Worm (Caenorhabditis elegans) whole organism, mixed stage, embryonic: ENCODE measurements around the gene aak-1.

Source experiments
- M03D4.4 ChIP-seq: sonication (generic microtip); optimal IDR thresholded peaks from 2 replicates; lab custom pipeline; 2017; ENCODE audit warnings: mild to moderate bottlenecking, missing genetic modification characterization, missing compliant biosample characterization
- bed-3 ChIP-seq: fragments of 200-800 bp; sonication (Bioruptor generic); optimal IDR thresholded peaks from 3 replicates; lab custom pipeline; 2018; ENCODE audit warnings: mild to moderate bottlenecking, missing genetic modification characterization, moderate library complexity, missing compliant biosample characterization
- blmp-1 ChIP-seq: fragments of 150-350 bp; optimal IDR thresholded peaks from 2 replicates; lab custom pipeline; 2014; ENCODE audit warnings: missing biosample characterization, missing genetic modification characterization
- ceh-39 ChIP-seq: fragments of 150-350 bp; optimal IDR thresholded peaks from 2 replicates; lab custom pipeline; 2014; ENCODE audit warnings: missing biosample characterization, missing genetic modification characterization
- ceh-43 ChIP-seq: fragments of 200-800 bp; sonication (Bioruptor generic); optimal IDR thresholded peaks from 2 replicates; lab custom pipeline; 2018; ENCODE audit warnings: mild to moderate bottlenecking, missing genetic modification characterization, moderate library complexity, missing compliant biosample characterization
- ceh-83 ChIP-seq: fragments of 200-800 bp; sonication (Bioruptor generic); optimal IDR thresholded peaks from 2 replicates; lab custom pipeline; 2018; ENCODE audit warnings: mild to moderate bottlenecking, missing genetic modification characterization, missing compliant biosample characterization
- ces-1 ChIP-seq: fragments of 150-350 bp; optimal IDR thresholded peaks from 2 replicates; lab custom pipeline; 2014; ENCODE audit warnings: missing biosample characterization, missing genetic modification reagents, missing genetic modification characterization
- cnd-1 ChIP-seq: fragments of 200-800 bp; sonication (Bioruptor generic); optimal IDR thresholded peaks from 2 replicates; lab custom pipeline; 2018; ENCODE audit warnings: mild to moderate bottlenecking, missing genetic modification characterization, missing compliant biosample characterization
- drap-1 ChIP-seq: fragments of 200-800 bp; sonication (Bioruptor generic); optimal IDR thresholded peaks from 3 replicates; lab custom pipeline; 2018; ENCODE audit warnings: mild to moderate bottlenecking, missing genetic modification characterization, missing compliant biosample characterization
- elt-1 ChIP-seq: sonication (generic microtip); optimal IDR thresholded peaks from 2 replicates; lab custom pipeline; 2017; ENCODE audit warnings: missing genetic modification characterization, mild to moderate bottlenecking, missing compliant biosample characterization, antibody characterized with exemption, moderate library complexity, borderline replicate concordance; ENCODE audit not compliant: insufficient read depth
- elt-3 ChIP-seq: fragments of 150-350 bp; optimal IDR thresholded peaks from 2 replicates; lab custom pipeline; 2014; ENCODE audit warnings: missing biosample characterization, missing genetic modification characterization
- flh-1 ChIP-seq: fragments of 200-800 bp; sonication (Bioruptor generic); optimal IDR thresholded peaks from 2 replicates; lab custom pipeline; 2018; ENCODE audit warnings: mild to moderate bottlenecking, missing genetic modification characterization, moderate library complexity, missing compliant biosample characterization
- ham-2 ChIP-seq: fragments of 200-800 bp; sonication (Bioruptor generic); optimal IDR thresholded peaks from 2 replicates; lab custom pipeline; 2018; ENCODE audit warnings: mild to moderate bottlenecking, missing genetic modification characterization, missing compliant biosample characterization
- hlh-1 ChIP-seq: fragments of 150-350 bp; optimal IDR thresholded peaks from 2 replicates; lab custom pipeline; 2014; ENCODE audit warnings: missing biosample characterization, missing genetic modification reagents, missing genetic modification characterization
- lin-13 ChIP-seq: fragments of 150-350 bp; optimal IDR thresholded peaks from 2 replicates; lab custom pipeline; 2014; ENCODE audit warnings: missing biosample characterization, missing genetic modification characterization
- lin-32 ChIP-seq: fragments of 200-800 bp; sonication (Bioruptor generic); optimal IDR thresholded peaks from 2 replicates; lab custom pipeline; 2018; ENCODE audit warnings: mild to moderate bottlenecking, missing genetic modification characterization, missing compliant biosample characterization
- lsy-2 ChIP-seq: fragments of 150-350 bp; optimal IDR thresholded peaks from 2 replicates; lab custom pipeline; 2014; ENCODE audit warnings: missing biosample characterization, missing genetic modification characterization
- mab-5 ChIP-seq: fragments of 150-350 bp; optimal IDR thresholded peaks from 2 replicates; lab custom pipeline; 2014; ENCODE audit warnings: missing biosample characterization, missing genetic modification characterization
- mep-1 ChIP-seq: fragments of 150-350 bp; optimal IDR thresholded peaks from 2 replicates; lab custom pipeline; 2017; ENCODE audit warnings: missing biosample characterization, missing genetic modification reagents, missing genetic modification characterization, inconsistent platforms
- mls-2 ChIP-seq: sonication (generic microtip); optimal IDR thresholded peaks from 2 replicates; lab custom pipeline; 2016; ENCODE audit warnings: mild to moderate bottlenecking, missing genetic modification characterization, moderate library complexity, missing compliant biosample characterization
- nhr-12 ChIP-seq: fragments of 150-350 bp; optimal IDR thresholded peaks from 2 replicates; lab custom pipeline; 2014; ENCODE audit warnings: missing biosample characterization, missing genetic modification characterization
- nhr-2 ChIP-seq: fragments of 150-350 bp; optimal IDR thresholded peaks from 2 replicates; lab custom pipeline; 2014; ENCODE audit warnings: missing biosample characterization, missing genetic modification characterization
- nhr-237 ChIP-seq: fragments of 150-350 bp; optimal IDR thresholded peaks from 2 replicates; lab custom pipeline; 2014; ENCODE audit warnings: missing biosample characterization, missing genetic modification characterization
- nhr-28 ChIP-seq: fragments of 150-350 bp; optimal IDR thresholded peaks from 2 replicates; lab custom pipeline; 2014; ENCODE audit warnings: missing biosample characterization, missing genetic modification characterization
- nhr-76 ChIP-seq: sonication (generic microtip); optimal IDR thresholded peaks from 2 replicates; lab custom pipeline; 2017; ENCODE audit warnings: missing biosample characterization, missing genetic modification characterization
- pha-4 ChIP-seq: fragments of 150-350 bp; optimal IDR thresholded peaks from 2 replicates; lab custom pipeline; 2018; ENCODE audit warnings: missing biosample characterization, missing genetic modification reagents, missing genetic modification characterization
- sem-2 ChIP-seq: fragments of 200-800 bp; sonication (Bioruptor generic); optimal IDR thresholded peaks from 2 replicates; lab custom pipeline; 2018; ENCODE audit warnings: mild to moderate bottlenecking, missing genetic modification characterization, missing compliant biosample characterization
- snpc-4 ChIP-seq: fragments of 150-350 bp; optimal IDR thresholded peaks from 2 replicates; lab custom pipeline; 2014; ENCODE audit warnings: missing biosample characterization, missing genetic modification characterization
- sptf-1 ChIP-seq: sonication (generic microtip); optimal IDR thresholded peaks from 2 replicates; lab custom pipeline; 2017; ENCODE audit warnings: mild to moderate bottlenecking, missing genetic modification characterization, moderate library complexity, missing compliant biosample characterization
- tbx-8 ChIP-seq: fragments of 200-800 bp; sonication (Bioruptor generic); optimal IDR thresholded peaks from 2 replicates; lab custom pipeline; 2018; ENCODE audit warnings: mild to moderate bottlenecking, missing genetic modification characterization, moderate library complexity, missing compliant biosample characterization
- unc-120 ChIP-seq: sonication (generic microtip); optimal IDR thresholded peaks from 2 replicates; lab custom pipeline; 2017; ENCODE audit warnings: missing genetic modification characterization, missing compliant biosample characterization; ENCODE audit not compliant: poor library complexity, severe bottlenecking
- unc-39 ChIP-seq: fragments of 150-350 bp; optimal IDR thresholded peaks from 2 replicates; lab custom pipeline; 2014; ENCODE audit warnings: missing biosample characterization, missing genetic modification characterization
- unc-62 ChIP-seq: fragments of 150-350 bp; optimal IDR thresholded peaks from 2 replicates; lab custom pipeline; 2014; ENCODE audit warnings: missing biosample characterization, missing genetic modification reagents, missing genetic modification characterization
- zip-8 ChIP-seq: fragments of 150-350 bp; optimal IDR thresholded peaks from 2 replicates; lab custom pipeline; 2014; ENCODE audit warnings: missing biosample characterization, missing genetic modification characterization
- ztf-11 ChIP-seq: fragments of 150-350 bp; optimal IDR thresholded peaks from 2 replicates; lab custom pipeline; 2014; ENCODE audit warnings: missing biosample characterization, missing genetic modification characterization

aak-1 gene

DNA sequence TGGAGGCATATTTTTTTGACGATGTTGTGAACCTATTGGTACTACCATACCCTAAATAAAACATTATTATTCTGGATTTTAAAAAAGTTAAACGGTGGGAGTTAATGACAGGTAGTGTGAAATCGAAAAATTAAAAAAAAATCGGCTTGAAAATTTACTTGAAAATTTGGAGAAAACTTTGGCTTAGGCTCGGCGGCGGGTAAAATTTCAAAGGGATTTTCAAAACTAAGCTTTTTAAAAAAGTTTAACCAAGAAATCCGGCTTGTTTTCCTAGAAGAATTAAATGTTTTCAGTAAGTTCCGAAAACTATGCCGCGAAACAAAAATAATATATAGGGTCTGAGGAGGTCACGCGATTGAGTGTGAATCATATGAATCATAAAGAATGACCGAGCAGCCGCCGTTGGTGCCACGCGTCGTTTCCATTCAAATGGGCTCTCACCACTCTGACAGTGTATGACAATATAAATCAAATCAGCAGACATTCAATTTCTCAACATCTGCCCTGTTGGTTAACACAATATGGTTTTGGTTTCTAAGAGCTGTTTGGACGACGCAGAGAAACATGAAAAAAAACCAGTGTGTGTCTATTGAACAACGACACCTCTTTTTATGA lies at the start of gene aak-1:
Gene aak-1, minus strand, starts transcription at position 51 of the 615 bp plus-strand sequence.
- TF ChIP-seq elt-1 (tag; lab: Kevin White, UChicago): no peak
- no peak for TF ChIP-seq tbx-8
- TF ChIP-seq flh-1: no peak
- TF ChIP-seq ham-2 (GFP tag; lab: Kevin White, UChicago): no peak
- TF ChIP-seq mep-1 (tag; lab: Kevin White, UChicago): no peak
- TF ChIP-seq ceh-83 (GFP tag; lab: Kevin White, UChicago): no peak
- no peak for TF ChIP-seq zip-8 (tag; lab: Kevin White, UChicago)
- TF ChIP-seq snpc-4 (tag; lab: Kevin White, UChicago): no peak
- TF ChIP-seq unc-39: no peak
- no peak for TF ChIP-seq ceh-43 (GFP tag; lab: Kevin White, UChicago)

DNA sequence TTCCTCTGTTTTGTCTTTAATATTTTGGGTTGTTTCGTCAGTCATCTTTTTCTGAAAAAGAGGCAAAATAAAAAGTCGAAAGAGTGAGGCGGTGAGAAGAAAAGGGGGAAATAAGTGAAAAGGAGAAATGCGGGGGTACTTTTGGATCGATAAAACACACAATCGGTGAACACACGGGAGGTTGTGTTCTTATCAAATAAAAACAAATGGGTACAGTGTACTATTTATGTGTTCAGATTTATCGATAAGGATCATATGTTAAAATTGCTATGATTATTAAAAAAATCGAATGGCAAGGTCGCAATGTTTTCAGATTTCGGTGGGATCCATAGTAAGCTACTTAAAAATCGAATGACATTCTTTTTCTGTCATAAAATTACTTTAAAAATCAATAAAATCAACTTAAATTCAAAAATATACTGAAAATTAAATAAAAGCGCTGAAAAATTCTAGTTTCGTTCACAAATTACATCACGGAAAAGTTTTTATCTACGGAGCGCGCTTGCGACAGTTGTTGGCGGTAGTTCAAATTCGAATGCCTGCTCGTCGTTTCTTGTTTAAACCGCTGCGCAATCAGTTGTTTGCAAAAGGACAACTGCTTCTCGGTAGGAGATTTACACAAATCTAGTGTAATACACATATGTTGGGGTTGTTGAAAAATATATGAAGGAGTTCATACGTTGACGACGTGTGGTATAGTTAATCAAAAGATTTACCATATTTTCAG lies 48.5 kb upstream of the aak-1 start, which contains the start of gene prx-19:
Gene prx-19, minus strand, starts transcription at position 51 of the 727 bp plus-strand sequence.
- TF ChIP-seq lsy-2 (peak; percentile 66), M03D4.4 (tag; lab: Kevin White, UChicago) (no peak), tbx-8 (no peak), cnd-1 (tag; lab: Kevin White, UChicago) (no peak), sptf-1 (tag; lab: Kevin White, UChicago) (no peak), mab-5 (tag; lab: Kevin White, UChicago) (no peak), sem-2 (GFP tag; lab: Kevin White, UChicago) (no peak), elt-1 (tag; lab: Kevin White, UChicago) (no peak), flh-1 (no peak), nhr-76 (tag; lab: Kevin White, UChicago) (no peak), drap-1 (GFP tag; lab: Kevin White, UChicago) (no peak), lin-13 (no peak), unc-62 (no peak), nhr-2 (no peak), nhr-28 (tag; lab: Kevin White, UChicago) (no peak), mls-2 (tag; lab: Kevin White, UChicago) (no peak), bed-3 (GFP tag; lab: Kevin White, UChicago) (no peak), hlh-1 (tag; lab: Kevin White, UChicago) (peak; percentile 98), unc-120 (tag; lab: Kevin White, UChicago) (no peak), elt-3 (no peak), mep-1 (tag; lab: Kevin White, UChicago) (peak; percentile 77), blmp-1 (tag; lab: Kevin White, UChicago) (no peak), lin-32 (no peak), pha-4 (tag; lab: Kevin White, UChicago) (peak; percentile 62), ceh-39 (no peak), ham-2 (GFP tag; lab: Kevin White, UChicago) (no peak), unc-39 (no peak), ceh-43 (GFP tag; lab: Kevin White, UChicago) (no peak), nhr-237 (peak; percentile 63), nhr-12 (tag; lab: Kevin White, UChicago) (no peak), snpc-4 (tag; lab: Kevin White, UChicago) (no peak), zip-8 (tag; lab: Kevin White, UChicago) (no peak), ztf-11 (tag; lab: Kevin White, UChicago) (no peak), ceh-83 (GFP tag; lab: Kevin White, UChicago) (no peak), ces-1 (peak; percentile 88)

DNA sequence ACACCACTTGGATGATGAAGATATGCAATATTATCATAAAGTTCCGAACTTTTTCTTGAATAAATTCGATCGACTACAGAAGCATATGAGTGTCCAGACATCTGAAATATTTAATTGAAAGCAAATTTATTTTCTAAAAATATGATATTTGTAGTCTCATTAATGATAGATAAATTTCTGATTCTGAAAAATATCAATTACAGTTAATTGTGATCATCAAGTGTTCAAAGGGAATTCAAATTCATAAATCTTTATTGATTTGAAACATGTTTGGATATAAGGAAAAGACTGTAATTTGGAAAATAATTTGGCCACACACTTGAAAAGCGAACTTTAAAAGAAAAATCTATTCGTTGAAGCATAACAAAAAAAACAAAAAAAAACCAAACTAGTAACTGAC lies 46.4 kb upstream of the aak-1 start, which contains the start of gene F54F2.7:
Gene F54F2.7, minus strand, starts transcription at position 101 of the 400 bp plus-strand sequence.
- TF ChIP-seq lsy-2 (no peak), nhr-28 (tag; lab: Kevin White, UChicago) (no peak), nhr-2 (no peak), elt-3 (no peak), snpc-4 (tag; lab: Kevin White, UChicago) (no peak), ceh-83 (GFP tag; lab: Kevin White, UChicago) (no peak), nhr-237 (no peak), hlh-1 (tag; lab: Kevin White, UChicago) (no peak), ceh-39 (no peak), lin-32 (no peak), mls-2 (tag; lab: Kevin White, UChicago) (no peak), unc-120 (tag; lab: Kevin White, UChicago) (no peak), blmp-1 (tag; lab: Kevin White, UChicago) (no peak), sptf-1 (tag; lab: Kevin White, UChicago) (no peak), flh-1 (no peak), ham-2 (GFP tag; lab: Kevin White, UChicago) (no peak), ceh-43 (GFP tag; lab: Kevin White, UChicago) (no peak), tbx-8 (no peak), unc-39 (no peak), drap-1 (GFP tag; lab: Kevin White, UChicago) (no peak)
